Fruit fly (Drosophila melanogaster): ENCODE results near the gene RpS14a.

dm6 chrX:7955890-7956289 is 22.3 kb downstream of the RpS14a start, which contains the start of the genes CG15332 and CG15330:
- TF ChIP-seq CG17806 (tag; optimal IDR thresholded peaks at IDR 0.05) (no peak), EcR (GFP tag; optimal IDR thresholded peaks at IDR 0.05) (no peak), CG15710 (tag; optimal IDR thresholded peaks at IDR 0.05) (no peak), Snoo (tag; optimal IDR thresholded peaks at IDR 0.05) (no peak), CG32121 (GFP tag; IDR thresholded peaks at IDR 0.05) (no peak), CG14655 (GFP tag; optimal IDR thresholded peaks at IDR 0.05) (no peak), rn (GFP tag; IDR thresholded peaks at IDR 0.05) (no peak), CG10348 (GFP tag; IDR thresholded peaks at IDR 0.05) (no peak), CG34367 (tag; optimal IDR thresholded peaks at IDR 0.05) (no peak), CG9948 (tag; optimal IDR thresholded peaks at IDR 0.05) (no peak), Pif1B (GFP tag; optimal IDR thresholded peaks at IDR 0.05) (no peak), D1 (tag; optimal IDR thresholded peaks at IDR 0.05) (no peak), fd96Ca (GFP tag; IDR thresholded peaks at IDR 0.05) (no peak)
